Fruit fly (Drosophila melanogaster) whole organism, pupa: Measurements from ENCODE around the gene Golgin104.

Experiments
- CG10348 ChIP-seq: fragments of 200-800 bp; sonication (Bioruptor generic); IDR thresholded peaks from 2 replicates; pipeline ENCODE4 v1.3.6; 2022; ENCODE audit warnings: missing biosample characterization, missing genetic modification characterization
- CG12605 ChIP-seq: fragments of 200-800 bp; sonication (Bioruptor generic); IDR thresholded peaks from 2 replicates; pipeline ENCODE4 v1.3.6; 2022; ENCODE audit warnings: missing biosample characterization, missing genetic modification characterization
- CG13204 ChIP-seq: fragments of 200-800 bp; sonication (Bioruptor generic); optimal IDR thresholded peaks from 2 replicates; lab custom pipeline; 2018; ENCODE audit warnings: missing biosample characterization, mild to moderate bottlenecking, missing genetic modification characterization, moderate library complexity
- CG14655 ChIP-seq: fragments of 200-800 bp; sonication (Bioruptor generic); optimal IDR thresholded peaks from 3 replicates; lab custom pipeline; 2017; ENCODE audit warnings: mild to moderate bottlenecking, missing biosample characterization, missing genetic modification reagents, missing genetic modification characterization
- CG8301 ChIP-seq: fragments of 200-800 bp; sonication (Bioruptor generic); optimal IDR thresholded peaks from 2 replicates; lab custom pipeline; 2018; ENCODE audit warnings: missing biosample characterization, mild to moderate bottlenecking, missing genetic modification characterization
- Snoo ChIP-seq: fragments of 200-800 bp; sonication (Bioruptor generic); optimal IDR thresholded peaks from 3 replicates; lab custom pipeline; 2017; ENCODE audit warnings: missing biosample characterization, mild to moderate bottlenecking, missing genetic modification characterization, inconsistent platforms
- fd96Ca ChIP-seq: fragments of 200-800 bp; sonication (Bioruptor generic); IDR thresholded peaks from 3 replicates; pipeline ENCODE4 v1.3.6; 2022; ENCODE audit warnings: missing biosample characterization, missing genetic modification characterization

The Golgin104 gene

dm6 chr3L:16303078-16303477 is 48.7 kb downstream of the Golgin104 start, which contains the start of gene CG13044:
CG13044 (minus strand) TSS chr3L:16303178.
- TF ChIP-seq CG14655 (GFP tag; lab: Kevin White, UChicago) (no peak), fd96Ca (GFP tag; lab: Robert Waterston, UW) (no peak), CG10348 (no peak), Snoo (tag; lab: Kevin White, UChicago) (no peak), CG13204 (no peak), CG12605 (GFP tag; lab: Robert Waterston, UW) (no peak), CG8301 (no peak)

- TF ChIP-seq CG13204 = no peak
- TF ChIP-seq CG8301 = no peak
Observed at dm6 chr3L:16301153-16301552, 50.6 kb downstream of the Golgin104 start, which contains the start of gene CG4982. CG4982 (plus strand) TSS chr3L:16301453.
